Worm (Caenorhabditis elegans): ENCODE measurements around the gene F41G3.19.

- TF ChIP-seq mdl-1 (tag; optimal IDR thresholded peaks at IDR 0.05) (no peak), ztf-11 (tag; optimal IDR thresholded peaks at IDR 0.05) (no peak), lin-15B (tag; optimal IDR thresholded peaks at IDR 0.05) (no peak), ceh-9 (tag; optimal IDR thresholded peaks at IDR 0.05) (no peak)
These were observed 45.3 kb downstream of the F41G3.19 start for ce11 chrII:6706552-6707091.
